Fruit fly (Drosophila melanogaster) S2 (cell line): ENCODE results near the gene CG31360.

ENCODE experiments used
- CG8478 ChIP-seq: fragments of >200 bp; optimal IDR thresholded peaks from 2 replicates; lab custom pipeline; 2018
- CTCF ChIP-seq, 2 experiments: fragments of >200 bp; optimal IDR thresholded peaks; 2 replicates each; lab custom pipeline; 2018

DNA sequence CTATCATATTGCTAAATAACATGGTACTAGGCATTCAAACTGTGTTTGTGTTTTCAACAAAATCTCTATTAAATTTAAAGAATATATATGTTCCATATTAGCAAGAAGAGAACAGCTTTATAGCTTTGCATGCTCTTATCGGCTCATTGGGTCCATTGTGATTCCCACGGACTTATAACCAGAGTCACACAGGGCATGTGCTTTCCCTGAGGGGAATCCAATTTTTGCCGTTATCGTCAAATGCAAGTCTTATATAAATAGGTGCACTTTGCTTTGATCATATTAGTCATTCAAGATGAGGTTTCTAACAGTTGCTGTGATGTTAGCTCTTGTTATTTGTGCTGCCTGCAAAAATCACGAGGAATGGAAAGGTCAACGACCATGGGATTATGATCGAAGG, 17.6 kb upstream of the CG31360 start, which contains the start of gene CG45045:
- no peak for TF ChIP-seq CG8478 (lab: Kevin White, UChicago)
- TF ChIP-seq CTCF (optimal IDR thresholded peaks at IDR 0.05; lab: Kevin White, UChicago), result no peak
